Worm (Caenorhabditis elegans) whole organism, early embryonic: ENCODE results near the gene F19B2.7.

Experiments used
- aly-1 ChIP-seq: sonication (generic microtip); optimal IDR thresholded peaks from 2 replicates; lab custom pipeline; 2016; ENCODE audit warnings: missing genetic modification characterization, missing compliant biosample characterization
- ama-1 ChIP-seq: fragments of 150-350 bp; optimal IDR thresholded peaks from 2 replicates; lab custom pipeline; 2014
- ets-7 ChIP-seq: sonication (generic microtip); optimal IDR thresholded peaks from 2 replicates; lab custom pipeline; 2016; ENCODE audit warnings: missing genotype, missing genetic modification characterization, missing compliant biosample characterization
- flt-1 ChIP-seq: fragments of 200-800 bp; sonication (Bioruptor generic); IDR thresholded peaks from 2 replicates; pipeline ENCODE4 v1.3.6; 2022; ENCODE audit warnings: missing genetic modification characterization, missing compliant biosample characterization
- pes-1 ChIP-seq: fragments of 200-800 bp; sonication (Bioruptor generic); IDR thresholded peaks from 2 replicates; pipeline ENCODE4 v1.3.6; 2022; ENCODE audit warnings: missing genetic modification reagents, missing genetic modification characterization, missing compliant biosample characterization

DNA sequence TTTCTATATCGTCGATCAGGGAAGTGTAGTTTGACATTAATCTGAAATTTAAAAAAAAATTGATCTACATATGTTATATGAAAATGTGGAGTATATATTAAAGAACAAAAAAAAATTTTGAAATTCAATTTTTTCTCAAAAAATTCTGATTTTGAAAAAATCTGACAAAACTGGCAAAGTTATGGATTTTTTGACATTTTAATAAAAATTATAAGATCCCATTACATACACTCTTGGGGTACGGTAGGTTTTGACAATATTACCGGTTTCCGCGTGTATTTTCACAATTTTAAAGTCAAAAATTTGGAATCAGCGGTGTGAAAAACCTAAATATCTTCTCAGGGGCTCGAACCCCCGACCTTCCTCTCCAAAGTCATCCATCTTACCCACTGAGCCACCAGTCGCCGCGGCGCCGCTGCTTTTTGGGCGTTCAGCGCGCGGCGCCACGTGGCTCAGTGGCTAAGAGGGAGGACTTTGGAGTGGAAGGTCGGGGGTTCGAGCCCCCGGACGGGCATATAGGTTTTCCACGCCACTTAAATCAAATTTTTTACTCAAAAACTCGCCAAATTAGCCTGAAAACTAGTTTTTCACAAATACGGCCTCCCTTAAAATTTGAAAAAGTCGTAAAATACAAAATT lies 13.0 kb upstream of the F19B2.7 start, which contains the start of gene Y113G7A.14:
- TF ChIP-seq ets-7 (no peak), ama-1 (no peak), pes-1 (GFP tag; lab: Robert Waterston, UW) (no peak), aly-1 (tag; lab: Kevin White, UChicago) (no peak), flt-1 (GFP tag; lab: Robert Waterston, UW) (no peak)
